Fruit fly (Drosophila melanogaster): ENCODE results near the gene CG6686.

Gene CG6686

DNA sequence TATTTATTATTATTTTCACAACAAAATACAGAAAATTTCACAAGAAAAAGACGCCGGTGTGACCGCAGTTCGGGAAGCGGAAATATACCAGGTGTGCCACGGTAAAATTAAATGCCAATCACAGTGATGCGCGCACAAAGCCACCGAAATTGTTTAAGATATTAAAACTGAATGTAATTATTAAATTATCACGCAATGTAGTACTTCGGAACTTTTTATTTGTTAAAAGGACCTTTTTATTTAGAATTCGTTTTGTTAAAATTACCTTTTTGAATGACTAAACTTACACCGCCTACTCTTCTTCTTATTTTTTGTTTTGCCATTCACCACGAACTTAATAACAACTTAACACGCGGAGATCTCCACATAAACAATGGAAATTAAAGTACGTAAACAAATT is at the start of gene CG6686, which contains the start of gene CG34163:
Gene CG6686 (minus strand): TSS at position 95 of the 400 bp plus-strand sequence.
Gene CG34163 (plus strand): TSS at position 326 of the 400 bp plus-strand sequence.
- TF ChIP-seq foxo (GFP tag; optimal IDR thresholded peaks at IDR 0.05) (no peak), HLH106 (tag; optimal IDR thresholded peaks at IDR 0.05) (peak; percentile 47), Myc (optimal IDR thresholded peaks at IDR 0.05) (peak; percentile 77), br (GFP tag; optimal IDR thresholded peaks at IDR 0.05) (no peak), CrebA (GFP tag; optimal IDR thresholded peaks at IDR 0.05; ENCODE audit: borderline replicate concordance) (no peak), Rel (GFP tag; optimal IDR thresholded peaks at IDR 0.05) (no peak), Rel (tag; optimal IDR thresholded peaks at IDR 0.05) (peak; percentile 15), woc (GFP tag; optimal IDR thresholded peaks at IDR 0.05) (no peak), GATAd (GFP tag; optimal IDR thresholded peaks at IDR 0.05) (peak; percentile 19), OdsH (GFP tag; optimal IDR thresholded peaks at IDR 0.05) (peak; percentile 50), psq (GFP tag; optimal IDR thresholded peaks at IDR 0.05) (peak; percentile 45), lola (GFP tag; optimal IDR thresholded peaks at IDR 0.05) (no peak), sv (GFP tag; optimal IDR thresholded peaks at IDR 0.05) (no peak), ey (GFP tag; optimal IDR thresholded peaks at IDR 0.05) (peak; percentile 59)

DNA sequence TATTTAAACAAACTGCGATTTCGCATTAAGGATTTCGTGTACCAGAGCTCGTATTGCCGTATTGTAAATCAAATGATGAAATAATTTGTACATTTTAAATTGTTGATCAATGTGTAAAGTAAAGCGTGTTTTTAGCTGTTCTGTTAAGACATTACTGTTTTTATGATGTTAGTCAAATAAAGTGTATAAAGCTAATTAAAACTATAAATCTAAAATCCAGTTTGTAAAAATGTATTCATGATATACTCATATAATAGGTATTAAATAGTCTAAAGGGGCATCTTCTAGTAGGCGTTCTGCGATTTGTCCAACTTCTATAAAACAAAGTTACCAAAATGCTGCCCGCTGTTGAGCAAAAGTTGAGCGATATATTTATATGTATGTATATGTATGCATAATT is 46.1 kb upstream of the CG6686 start, which contains the start of gene CG18788:
Gene CG18788 (plus strand): TSS at position 301 of the 400 bp plus-strand sequence.
- TF ChIP-seq brk (GFP tag; optimal IDR thresholded peaks at IDR 0.05) (no peak), CG32264 (GFP tag; optimal IDR thresholded peaks at IDR 0.05) (no peak), rgr (GFP tag; optimal IDR thresholded peaks at IDR 0.05) (no peak), Hnf4 (GFP tag; optimal IDR thresholded peaks at IDR 0.05) (no peak), dmrt93B (GFP tag; optimal IDR thresholded peaks at IDR 0.05) (no peak), br (GFP tag; optimal IDR thresholded peaks at IDR 0.05) (no peak), Dif (GFP tag; optimal IDR thresholded peaks at IDR 0.05; ENCODE audit: partially characterized antibody) (no peak), Hr83 (GFP tag; optimal IDR thresholded peaks at IDR 0.05; ENCODE audit: poor library complexity, severe bottlenecking) (no peak)

DNA sequence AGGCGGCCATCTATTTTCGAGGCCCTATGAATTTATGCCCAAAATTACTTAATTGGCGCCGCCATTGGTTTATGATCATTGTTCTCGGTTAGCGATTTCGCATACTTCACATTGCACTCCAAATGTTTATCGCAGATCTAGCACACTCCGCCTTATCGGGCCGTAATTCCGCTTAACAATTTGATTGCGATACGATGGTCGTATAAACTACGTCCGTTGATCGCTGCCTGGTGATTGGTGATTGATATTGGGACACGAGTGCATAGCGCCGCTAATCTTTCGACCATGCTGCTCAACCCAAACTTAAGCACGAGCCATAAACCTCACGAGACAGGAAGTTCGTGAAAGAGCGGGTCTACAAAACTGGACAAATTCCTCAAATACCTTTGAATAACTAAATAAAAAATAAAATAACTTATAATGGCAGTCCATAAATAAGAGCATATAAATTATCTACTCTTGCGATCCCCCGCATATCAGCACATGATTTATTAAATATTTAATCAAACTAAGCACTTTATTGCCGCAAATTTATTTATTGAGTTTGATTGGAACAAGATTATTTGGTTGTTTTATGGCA is 42.8 kb upstream of the CG6686 start:
- TF ChIP-seq Mio (GFP tag; optimal IDR thresholded peaks at IDR 0.05), result no peak
- peak; percentile 15 for TF ChIP-seq br (GFP tag; optimal IDR thresholded peaks at IDR 0.05)
- no peak for TF ChIP-seq Hnf4 (GFP tag; optimal IDR thresholded peaks at IDR 0.05)
- no peak for TF ChIP-seq Rel (GFP tag; optimal IDR thresholded peaks at IDR 0.05)
- peak; percentile 7 for TF ChIP-seq Rel (tag; optimal IDR thresholded peaks at IDR 0.05)
- TF ChIP-seq h (GFP tag; optimal IDR thresholded peaks at IDR 0.05), result peak; percentile 89
- TF ChIP-seq pan (optimal IDR thresholded peaks at IDR 0.05), result no peak
- no peak for TF ChIP-seq CrebA (GFP tag; optimal IDR thresholded peaks at IDR 0.05; ENCODE audit: borderline replicate concordance)
- TF ChIP-seq woc (GFP tag; optimal IDR thresholded peaks at IDR 0.05), result no peak
- TF ChIP-seq ey (GFP tag; optimal IDR thresholded peaks at IDR 0.05), result no peak
- TF ChIP-seq rgr (GFP tag; optimal IDR thresholded peaks at IDR 0.05), result no peak
- TF ChIP-seq GATAd (GFP tag; optimal IDR thresholded peaks at IDR 0.05), result no peak
- no peak for TF ChIP-seq usp (GFP tag; optimal IDR thresholded peaks at IDR 0.05)
- TF ChIP-seq Dfd (GFP tag; optimal IDR thresholded peaks at IDR 0.05), result no peak
- TF ChIP-seq psq (GFP tag; optimal IDR thresholded peaks at IDR 0.05), result no peak
- no peak for TF ChIP-seq tai (GFP tag; optimal IDR thresholded peaks at IDR 0.05)

DNA sequence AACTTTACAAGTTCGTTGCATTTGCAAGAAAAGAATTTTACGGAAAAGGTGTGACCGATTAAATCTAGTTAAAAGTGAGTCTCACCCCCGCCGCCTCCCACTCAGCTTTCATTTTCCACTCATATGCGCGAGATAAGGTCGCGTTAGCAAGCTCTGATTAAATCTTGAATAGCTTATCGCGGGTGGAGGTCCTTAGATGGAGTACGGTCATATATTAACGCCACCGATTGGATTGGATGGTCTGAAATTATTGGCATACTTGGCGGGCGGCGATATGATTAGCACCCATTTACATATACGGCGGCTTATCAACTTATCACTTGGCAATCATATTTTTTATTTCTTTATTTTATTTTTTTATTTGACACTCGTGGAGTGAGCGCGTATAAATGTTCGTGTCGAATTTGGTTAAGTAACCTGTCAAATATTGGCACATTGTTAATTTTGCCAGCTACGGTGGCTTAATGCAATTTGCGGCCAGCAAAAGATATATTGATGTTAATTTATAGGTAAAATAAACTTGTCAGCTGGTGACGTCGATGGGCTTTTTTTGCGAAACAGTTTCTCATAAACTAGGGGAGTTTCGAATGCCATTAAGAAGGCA is 41.9 kb upstream of the CG6686 start:
- TF ChIP-seq Hr78 (GFP tag; optimal IDR thresholded peaks at IDR 0.05) (no peak), Dif (GFP tag; optimal IDR thresholded peaks at IDR 0.05; ENCODE audit: partially characterized antibody) (peak; percentile 2), h (GFP tag; optimal IDR thresholded peaks at IDR 0.05) (peak; percentile 67), br (GFP tag; optimal IDR thresholded peaks at IDR 0.05) (peak; percentile 51), CrebA (GFP tag; optimal IDR thresholded peaks at IDR 0.05; ENCODE audit: borderline replicate concordance) (no peak), Rel (GFP tag; optimal IDR thresholded peaks at IDR 0.05) (no peak), Rel (tag; optimal IDR thresholded peaks at IDR 0.05) (peak; percentile 15), Sp1 (GFP tag; optimal IDR thresholded peaks at IDR 0.05) (peak; percentile 48)

DNA sequence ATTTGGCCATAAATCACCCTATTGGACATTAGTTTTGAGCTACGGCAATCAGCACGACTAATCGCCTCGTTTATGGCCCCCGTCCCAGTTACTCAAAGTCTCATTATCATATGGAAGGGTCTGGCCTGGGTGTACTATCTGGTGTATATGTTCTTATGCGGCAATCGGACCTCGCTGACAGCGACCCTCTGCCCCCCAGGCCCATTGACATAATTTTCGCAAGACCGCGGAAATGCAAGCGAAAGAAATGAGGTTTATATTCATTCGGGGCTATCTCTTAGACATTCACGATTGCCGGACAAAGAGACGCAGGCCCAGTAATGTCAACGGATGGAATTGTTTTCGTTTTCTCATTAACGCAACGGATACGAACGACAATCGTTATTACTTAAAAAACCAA is 41.0 kb upstream of the CG6686 start:
- no peak for TF ChIP-seq CrebA (GFP tag; optimal IDR thresholded peaks at IDR 0.05; ENCODE audit: borderline replicate concordance)
- TF ChIP-seq dmrt93B (GFP tag; optimal IDR thresholded peaks at IDR 0.05), result no peak
- TF ChIP-seq br (GFP tag; optimal IDR thresholded peaks at IDR 0.05), result no peak
- no peak for TF ChIP-seq brk (GFP tag; optimal IDR thresholded peaks at IDR 0.05)
- TF ChIP-seq ey (GFP tag; optimal IDR thresholded peaks at IDR 0.05), result no peak
- no peak for TF ChIP-seq dl (GFP tag; optimal IDR thresholded peaks at IDR 0.05; ENCODE audit: insufficient read depth in 1 of 2, partially characterized antibody in 2 of 2)
- no peak for TF ChIP-seq CG9705 (GFP tag; optimal IDR thresholded peaks at IDR 0.05)
- no peak for TF ChIP-seq pan (optimal IDR thresholded peaks at IDR 0.05)
- TF ChIP-seq fru (GFP tag; optimal IDR thresholded peaks at IDR 0.05), result no peak
- TF ChIP-seq N (GFP tag; optimal IDR thresholded peaks at IDR 0.05), result no peak
- TF ChIP-seq Sp1 (GFP tag; optimal IDR thresholded peaks at IDR 0.05), result no peak
- TF ChIP-seq dsf (GFP tag; optimal IDR thresholded peaks at IDR 0.05; ENCODE audit: borderline replicate concordance), result no peak
- no peak for TF ChIP-seq Vsx2 (GFP tag; optimal IDR thresholded peaks at IDR 0.05; ENCODE audit: partially characterized antibody)
- no peak for TF ChIP-seq Myc (optimal IDR thresholded peaks at IDR 0.05)
- TF ChIP-seq HLH106 (tag; optimal IDR thresholded peaks at IDR 0.05), result no peak
- TF ChIP-seq GATAd (GFP tag; optimal IDR thresholded peaks at IDR 0.05), result no peak
- no peak for TF ChIP-seq usp (GFP tag; optimal IDR thresholded peaks at IDR 0.05)
- no peak for TF ChIP-seq sv (GFP tag; optimal IDR thresholded peaks at IDR 0.05)
- no peak for TF ChIP-seq Mio (GFP tag; optimal IDR thresholded peaks at IDR 0.05)
